Worm (Caenorhabditis elegans) whole organism, L3 larva: ENCODE results near the gene T15H9.4.

ENCODE experiments used
- ZK546.5 ChIP-seq: sonication (generic microtip); optimal IDR thresholded peaks from 2 replicates; lab custom pipeline; 2017; ENCODE audit warnings: missing biosample characterization, missing genetic modification characterization
- ama-1 ChIP-seq: fragments of 150-350 bp; optimal IDR thresholded peaks from 2 replicates; lab custom pipeline; 2018
- egl-5 ChIP-seq: fragments of 150-350 bp; optimal IDR thresholded peaks from 2 replicates; lab custom pipeline; 2017; ENCODE audit warnings: missing biosample characterization, missing genetic modification reagents, missing genetic modification characterization, inconsistent platforms
- elt-2 ChIP-seq: sonication (generic microtip); optimal IDR thresholded peaks from 2 replicates; lab custom pipeline; 2016; ENCODE audit warnings: missing genetic modification reagents, mild to moderate bottlenecking, missing genetic modification characterization, missing compliant biosample characterization
- elt-3 ChIP-seq, 3 experiments: fragments of 150-350 bp in 1 of 3; sonication (generic microtip) in 2 of 3; optimal IDR thresholded peaks; 2 replicates in 2 of 3; 4 replicates in 1 of 3; lab custom pipeline; 2014 to 2017; ENCODE audit warnings: missing biosample characterization in 3 of 3, missing genetic modification characterization in 3 of 3
- nhr-25 ChIP-seq: sonication (generic microtip); optimal IDR thresholded peaks from 2 replicates; lab custom pipeline; 2017; ENCODE audit warnings: missing biosample characterization, missing genetic modification characterization
- nhr-28 ChIP-seq: fragments of 150-350 bp; optimal IDR thresholded peaks from 2 replicates; lab custom pipeline; 2014; ENCODE audit warnings: missing biosample characterization, missing genetic modification characterization
- nhr-76 ChIP-seq: fragments of 150-350 bp; sonication (generic microtip); optimal IDR thresholded peaks from 5 replicates; lab custom pipeline; 2014; ENCODE audit warnings: missing biosample characterization, missing genetic modification characterization
- nhr-77 ChIP-seq: fragments of 150-350 bp; optimal IDR thresholded peaks from 2 replicates; lab custom pipeline; 2014; ENCODE audit warnings: missing biosample characterization, missing genetic modification characterization
- ztf-4 ChIP-seq: fragments of 150-350 bp; optimal IDR thresholded peaks from 2 replicates; lab custom pipeline; 2014; ENCODE audit warnings: missing biosample characterization, missing genetic modification characterization

ce11 chrII:9621913-9622348 lies 10.3 kb downstream of the T15H9.4 start:
- TF ChIP-seq ZK546.5 (tag; lab: Kevin White, UChicago) (no peak), nhr-25 (tag; lab: Kevin White, UChicago) (no peak), ama-1 (lab: Kevin White, UChicago) (no peak), ztf-4 (no peak), nhr-28 (tag; lab: Kevin White, UChicago) (no peak), elt-3 (tag; optimal IDR thresholded peaks at IDR 0.05; lab: Kevin White, UChicago) (no peak), nhr-76 (tag; lab: Kevin White, UChicago) (no peak), elt-2 (no peak), egl-5 (tag; lab: Kevin White, UChicago) (no peak), nhr-77 (tag; lab: Kevin White, UChicago) (no peak)
